Fruit fly (Drosophila melanogaster): Measurements from ENCODE around the gene CG8534.

CG8534 gene

dm6 chr3R:9774147-9774546 lies 38.4 kb upstream of the CG8534 start, which contains the start of gene Whamy:
Whamy (minus strand) TSS chr3R:9774419.
- peak; percentile 4 for TF ChIP-seq rgr (GFP tag; optimal IDR thresholded peaks at IDR 0.05)
- no peak for TF ChIP-seq pan (optimal IDR thresholded peaks at IDR 0.05)
- TF ChIP-seq dl (GFP tag; optimal IDR thresholded peaks at IDR 0.05; ENCODE audit: insufficient read depth in 1 of 2, partially characterized antibody in 2 of 2), result no peak
- peak; percentile 17 for TF ChIP-seq OdsH (GFP tag; optimal IDR thresholded peaks at IDR 0.05)
- no peak for TF ChIP-seq dsf (GFP tag; optimal IDR thresholded peaks at IDR 0.05; ENCODE audit: borderline replicate concordance)
- no peak for TF ChIP-seq Rel (GFP tag; optimal IDR thresholded peaks at IDR 0.05)
- TF ChIP-seq Rel (tag; optimal IDR thresholded peaks at IDR 0.05), result peak; percentile 93
- no peak for TF ChIP-seq CG9705 (GFP tag; optimal IDR thresholded peaks at IDR 0.05)
- peak; percentile 8 for TF ChIP-seq Jra (GFP tag; optimal IDR thresholded peaks at IDR 0.05)
- no peak for TF ChIP-seq tai (GFP tag; optimal IDR thresholded peaks at IDR 0.05)
- no peak for TF ChIP-seq sv (GFP tag; optimal IDR thresholded peaks at IDR 0.05)
- no peak for TF ChIP-seq Abd-B (GFP tag; optimal IDR thresholded peaks at IDR 0.05)
- no peak for TF ChIP-seq Hr78 (GFP tag; optimal IDR thresholded peaks at IDR 0.05)
- TF ChIP-seq psq (GFP tag; optimal IDR thresholded peaks at IDR 0.05), result no peak
- no peak for TF ChIP-seq CG32264 (GFP tag; optimal IDR thresholded peaks at IDR 0.05)
- peak; percentile 27 for TF ChIP-seq Sp1 (GFP tag; optimal IDR thresholded peaks at IDR 0.05)
- TF ChIP-seq dmrt93B (GFP tag; optimal IDR thresholded peaks at IDR 0.05), result no peak
- no peak for TF ChIP-seq N (GFP tag; optimal IDR thresholded peaks at IDR 0.05)
- no peak for TF ChIP-seq woc (GFP tag; optimal IDR thresholded peaks at IDR 0.05)
- TF ChIP-seq Mio (GFP tag; optimal IDR thresholded peaks at IDR 0.05), result no peak
- peak; percentile 5 for TF ChIP-seq h (GFP tag; optimal IDR thresholded peaks at IDR 0.05)
- TF ChIP-seq ey (GFP tag; optimal IDR thresholded peaks at IDR 0.05), result no peak
- TF ChIP-seq foxo (GFP tag; optimal IDR thresholded peaks at IDR 0.05), result no peak
- TF ChIP-seq Hr83 (GFP tag; optimal IDR thresholded peaks at IDR 0.05; ENCODE audit: poor library complexity, severe bottlenecking), result peak; percentile 12
- no peak for TF ChIP-seq jim (GFP tag; optimal IDR thresholded peaks at IDR 0.05)
- no peak for TF ChIP-seq Myc (optimal IDR thresholded peaks at IDR 0.05)
- TF ChIP-seq Hnf4 (GFP tag; optimal IDR thresholded peaks at IDR 0.05), result no peak
- TF ChIP-seq GATAd (GFP tag; optimal IDR thresholded peaks at IDR 0.05), result no peak
- no peak for TF ChIP-seq brk (GFP tag; optimal IDR thresholded peaks at IDR 0.05)
- no peak for TF ChIP-seq Dif (GFP tag; optimal IDR thresholded peaks at IDR 0.05; ENCODE audit: partially characterized antibody)
- TF ChIP-seq sage (GFP tag; optimal IDR thresholded peaks at IDR 0.05), result no peak
- no peak for TF ChIP-seq usp (GFP tag; optimal IDR thresholded peaks at IDR 0.05)
- no peak for TF ChIP-seq CrebA (GFP tag; optimal IDR thresholded peaks at IDR 0.05; ENCODE audit: borderline replicate concordance)
- no peak for TF ChIP-seq Vsx2 (GFP tag; optimal IDR thresholded peaks at IDR 0.05; ENCODE audit: partially characterized antibody)
- peak; percentile 24 for TF ChIP-seq br (GFP tag; optimal IDR thresholded peaks at IDR 0.05)
- no peak for TF ChIP-seq lola (GFP tag; optimal IDR thresholded peaks at IDR 0.05)
- TF ChIP-seq HLH106 (tag; optimal IDR thresholded peaks at IDR 0.05), result no peak
- TF ChIP-seq Dfd (GFP tag; optimal IDR thresholded peaks at IDR 0.05), result no peak
- no peak for TF ChIP-seq fru (GFP tag; optimal IDR thresholded peaks at IDR 0.05)

- TF ChIP-seq lola (GFP tag; optimal IDR thresholded peaks at IDR 0.05), result no peak
- TF ChIP-seq tai (GFP tag; optimal IDR thresholded peaks at IDR 0.05), result no peak
- no peak for TF ChIP-seq ey (GFP tag; optimal IDR thresholded peaks at IDR 0.05)
- no peak for TF ChIP-seq pan (optimal IDR thresholded peaks at IDR 0.05)
- TF ChIP-seq br (GFP tag; optimal IDR thresholded peaks at IDR 0.05), result no peak
- no peak for TF ChIP-seq woc (GFP tag; optimal IDR thresholded peaks at IDR 0.05)
- TF ChIP-seq brk (GFP tag; optimal IDR thresholded peaks at IDR 0.05), result no peak
- no peak for TF ChIP-seq GATAd (GFP tag; optimal IDR thresholded peaks at IDR 0.05)
- no peak for TF ChIP-seq CG9705 (GFP tag; optimal IDR thresholded peaks at IDR 0.05)
- TF ChIP-seq Dif (GFP tag; optimal IDR thresholded peaks at IDR 0.05; ENCODE audit: partially characterized antibody), result no peak
- no peak for TF ChIP-seq Hr78 (GFP tag; optimal IDR thresholded peaks at IDR 0.05)
- TF ChIP-seq Abd-B (GFP tag; optimal IDR thresholded peaks at IDR 0.05), result no peak
- no peak for TF ChIP-seq Vsx2 (GFP tag; optimal IDR thresholded peaks at IDR 0.05; ENCODE audit: partially characterized antibody)
- no peak for TF ChIP-seq Jra (GFP tag; optimal IDR thresholded peaks at IDR 0.05)
- TF ChIP-seq Sp1 (GFP tag; optimal IDR thresholded peaks at IDR 0.05), result no peak
Measured at dm6 chr3R:9774821-9775220, 37.7 kb upstream of the CG8534 start, which contains the start of gene topi. topi (plus strand) TSS chr3R:9775121.

Measured in whole organism, wandering third instar larva.